Fruit fly (Drosophila melanogaster): Measurements from ENCODE around the gene Rtel1.

Rtel1 gene

DNA sequence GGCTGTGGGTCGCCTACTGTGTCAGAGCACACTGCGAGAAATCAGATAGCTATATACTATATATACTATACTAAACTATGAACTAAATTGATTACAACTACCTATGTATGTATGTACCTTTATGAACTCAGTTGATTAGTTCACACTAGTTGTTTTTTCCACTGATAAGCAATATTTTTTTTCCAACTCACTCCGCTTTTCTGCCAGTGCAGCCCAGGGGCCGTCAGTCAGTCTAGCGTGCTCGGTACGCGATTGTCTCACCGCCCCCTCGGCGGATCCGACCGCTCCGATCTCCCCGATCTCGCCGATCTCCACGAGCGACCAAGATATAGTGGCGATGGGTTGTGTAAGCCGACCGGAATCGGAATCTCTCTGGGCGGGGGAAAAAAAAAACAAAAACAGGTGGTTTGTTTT, 41.6 kb upstream of the Rtel1 start (continued):
- TF ChIP-seq ranshi (GFP tag; IDR thresholded peaks at IDR 0.05) (peak; percentile 90), hb (GFP tag; IDR thresholded peaks at IDR 0.05; ENCODE audit: partially characterized antibody) (no peak), CG18476 (GFP tag; optimal IDR thresholded peaks at IDR 0.05) (peak; percentile 75), pum (GFP tag; optimal IDR thresholded peaks at IDR 0.05) (peak; percentile 62), CG3847 (GFP tag; IDR thresholded peaks at IDR 0.05) (peak; percentile 84), trh (GFP tag; optimal IDR thresholded peaks at IDR 0.05) (peak; percentile 43), CG13775 (GFP tag; optimal IDR thresholded peaks at IDR 0.05) (peak; percentile 60), Six4 (GFP tag; optimal IDR thresholded peaks at IDR 0.05) (peak; percentile 62), sens-2 (GFP tag; IDR thresholded peaks at IDR 0.05) (peak; percentile 42; the same call in 1 of the 2 replicates), ase (GFP tag; IDR thresholded peaks at IDR 0.05) (peak; percentile 88), CG1792 (GFP tag; optimal IDR thresholded peaks at IDR 0.05) (peak; percentile 42), B-H1 (GFP tag; IDR thresholded peaks at IDR 0.05) (peak; percentile 89), CG6683 (GFP tag; optimal IDR thresholded peaks at IDR 0.05) (peak; percentile 74), MBD-R2 (GFP tag; IDR thresholded peaks at IDR 0.05) (peak; percentile 79), Hey (tag; optimal IDR thresholded peaks at IDR 0.05) (peak; percentile 14), onecut (GFP tag; IDR thresholded peaks at IDR 0.05) (peak; percentile 74), CG4707 (GFP tag; optimal IDR thresholded peaks at IDR 0.05) (no peak), cato (GFP tag; optimal IDR thresholded peaks at IDR 0.05; ENCODE audit: borderline replicate concordance) (peak; percentile 48), CG7928 (GFP tag; optimal IDR thresholded peaks at IDR 0.05) (peak; percentile 58), Bdp1 (GFP tag; optimal IDR thresholded peaks at IDR 0.05) (peak; percentile 19), CG30431 (GFP tag; optimal IDR thresholded peaks at IDR 0.05) (peak; percentile 48), Eip74EF (GFP tag; optimal IDR thresholded peaks at IDR 0.05) (peak in 1 of 2 experiments; percentile 72), Meics (GFP tag; optimal IDR thresholded peaks at IDR 0.05) (peak; percentile 90), CG12299 (tag; optimal IDR thresholded peaks at IDR 0.05) (peak; percentile 48), Camta (GFP tag; optimal IDR thresholded peaks at IDR 0.05) (peak; percentile 63), ato (GFP tag; IDR thresholded peaks at IDR 0.05; ENCODE audit: partially characterized antibody) (no peak), corto (GFP tag; optimal IDR thresholded peaks at IDR 0.05) (no peak), Dll (GFP tag; IDR thresholded peaks at IDR 0.05; ENCODE audit: partially characterized antibody) (no peak), pros (GFP tag; optimal IDR thresholded peaks at IDR 0.05) (no peak), crol (GFP tag; IDR thresholded peaks at IDR 0.05) (peak; percentile 79), HmgZ (tag; optimal IDR thresholded peaks at IDR 0.05) (peak; percentile 68)

- TF ChIP-seq Dll (GFP tag; IDR thresholded peaks at IDR 0.05; ENCODE audit: partially characterized antibody) (no peak), Pdp1 (GFP tag; optimal IDR thresholded peaks at IDR 0.05) (peak in 1 of 2 experiments; percentile 54), zen2 (GFP tag; IDR thresholded peaks at IDR 0.05; ENCODE audit: partially characterized antibody) (no peak), lmd (GFP tag; IDR thresholded peaks at IDR 0.05) (no peak), CG16813 (GFP tag; IDR thresholded peaks at IDR 0.05; ENCODE audit: partially characterized antibody) (no peak), Taf1 (GFP tag; IDR thresholded peaks at IDR 0.05) (no peak), HLHmδ (GFP tag; optimal IDR thresholded peaks at IDR 0.05) (no peak)
Measured at dm6 chrX:5712966-5713365, 34.6 kb upstream of the Rtel1 start.

- TF ChIP-seq aop (GFP tag; IDR thresholded peaks at IDR 0.05), result no peak
- TF ChIP-seq Dip3 (GFP tag; optimal IDR thresholded peaks at IDR 0.05), result no peak
- no peak for TF ChIP-seq Adf1 (GFP tag; IDR thresholded peaks at IDR 0.05)
- no peak for TF ChIP-seq jing (GFP tag; optimal IDR thresholded peaks at IDR 0.05)
- TF ChIP-seq Doc3 (GFP tag; IDR thresholded peaks at IDR 0.05; ENCODE audit: partially characterized antibody), result no peak
- no peak for TF ChIP-seq croc (GFP tag; conservative IDR thresholded peaks at IDR 0.05)
- no peak for TF ChIP-seq nau (GFP tag; optimal IDR thresholded peaks at IDR 0.05)
- no peak for TF ChIP-seq chif (GFP tag; optimal IDR thresholded peaks at IDR 0.05)
- no peak for TF ChIP-seq Hand (GFP tag; optimal IDR thresholded peaks at IDR 0.05)
- TF ChIP-seq lola (GFP tag; optimal IDR thresholded peaks at IDR 0.05), result no peak
- TF ChIP-seq ci (GFP tag; IDR thresholded peaks at IDR 0.05), result no peak
- TF ChIP-seq CG3847 (GFP tag; IDR thresholded peaks at IDR 0.05), result no peak
- no peak for TF ChIP-seq E2f2 (GFP tag; IDR thresholded peaks at IDR 0.05)
- TF ChIP-seq CG4730 (GFP tag; IDR thresholded peaks at IDR 0.05), result no peak
- no peak for TF ChIP-seq CG6683 (GFP tag; optimal IDR thresholded peaks at IDR 0.05)
Measured at dm6 chrX:5714786-5715185, 32.8 kb upstream of the Rtel1 start.

Data from whole organism, embryonic.